Fruit fly (Drosophila melanogaster): ENCODE results near the gene CCT4.
A peak's percentile ranks its signal among the peaks of the same experiment; 100 is the strongest.

The CCT4 gene

dm6 chr2L:12720430-12721396 lies 28.0 kb upstream of the CCT4 start (continued):
- peak; percentile 12 for TF ChIP-seq CG13624 (GFP tag; optimal IDR thresholded peaks at IDR 0.05)
- no peak for TF ChIP-seq chm (GFP tag; IDR thresholded peaks at IDR 0.05)
- TF ChIP-seq unc-4 (GFP tag; IDR thresholded peaks at IDR 0.05; ENCODE audit: partially characterized antibody): no peak
- no peak for TF ChIP-seq Spps (tag; optimal IDR thresholded peaks at IDR 0.05)
- peak; percentile 30; the same call in 2 of the 3 replicates for TF ChIP-seq Mrtf (GFP tag; IDR thresholded peaks at IDR 0.05)
- no peak for TF ChIP-seq ken (GFP tag; IDR thresholded peaks at IDR 0.05)
- TF ChIP-seq CG8944 (GFP tag; optimal IDR thresholded peaks at IDR 0.05): no peak
- peak; percentile 24 for TF ChIP-seq Hmx (GFP tag; optimal IDR thresholded peaks at IDR 0.05)
- TF ChIP-seq ham (GFP tag; IDR thresholded peaks at IDR 0.05): no peak
- peak; percentile 30 for TF ChIP-seq Sox102F (GFP tag; optimal IDR thresholded peaks at IDR 0.05)
- TF ChIP-seq CG2678 (tag; optimal IDR thresholded peaks at IDR 0.05): peak; percentile 78
- TF ChIP-seq CG14860 (GFP tag; IDR thresholded peaks at IDR 0.05; ENCODE audit: partially characterized antibody): no peak
- TF ChIP-seq Ptx1 (GFP tag; IDR thresholded peaks at IDR 0.05): 0 out of 2 replicates have a peak, but pooled peaks have one; percentile 43
- TF ChIP-seq sob (GFP tag; IDR thresholded peaks at IDR 0.05): peak; percentile 60
- no peak for TF ChIP-seq CG7271 (tag; optimal IDR thresholded peaks at IDR 0.05)
- TF ChIP-seq sd (tag; optimal IDR thresholded peaks at IDR 0.05): peak; percentile 48
- no peak for TF ChIP-seq Gsc (GFP tag; IDR thresholded peaks at IDR 0.05)
- TF ChIP-seq bsh (GFP tag; optimal IDR thresholded peaks at IDR 0.05): peak in 1 of 2 experiments; percentile 17
- no peak; the same call in 1 of the 2 replicates for TF ChIP-seq Awh (GFP tag; IDR thresholded peaks at IDR 0.05)
- TF ChIP-seq CG11093 (GFP tag; IDR thresholded peaks at IDR 0.05): 0 out of 3 replicates have a peak, but pooled peaks have one; percentile 38
- TF ChIP-seq gce (GFP tag; IDR thresholded peaks at IDR 0.05): no peak
- TF ChIP-seq CG13775 (GFP tag; optimal IDR thresholded peaks at IDR 0.05): no peak
- TF ChIP-seq YL-1 (GFP tag; optimal IDR thresholded peaks at IDR 0.05): no peak
- TF ChIP-seq CG10267 (tag; optimal IDR thresholded peaks at IDR 0.05): peak; percentile 39
- TF ChIP-seq CG30431 (GFP tag; optimal IDR thresholded peaks at IDR 0.05): no peak
- TF ChIP-seq Gug (GFP tag; IDR thresholded peaks at IDR 0.05): peak; percentile 67; the same call in 3 of the 4 replicates
- TF ChIP-seq Six4 (GFP tag; optimal IDR thresholded peaks at IDR 0.05): no peak
- TF ChIP-seq tio (GFP tag; optimal IDR thresholded peaks at IDR 0.05): no peak
- TF ChIP-seq HmgZ (tag; optimal IDR thresholded peaks at IDR 0.05): peak; percentile 32
- TF ChIP-seq ase (GFP tag; IDR thresholded peaks at IDR 0.05): peak; percentile 49; the same call in 1 of the 3 replicates
- no peak for TF ChIP-seq CG8478 (optimal IDR thresholded peaks at IDR 0.05)
- no peak for TF ChIP-seq CG5953 (GFP tag; IDR thresholded peaks at IDR 0.05)
- TF ChIP-seq NC2β (GFP tag; optimal IDR thresholded peaks at IDR 0.05): no peak
- peak; percentile 28 for TF ChIP-seq Dip3 (GFP tag; optimal IDR thresholded peaks at IDR 0.05)
- peak; percentile 14 for TF ChIP-seq Mad (GFP tag; optimal IDR thresholded peaks at IDR 0.05)
- no peak for TF ChIP-seq CG3407 (GFP tag; optimal IDR thresholded peaks at IDR 0.05)
- no peak for TF ChIP-seq CG11723 (GFP tag; optimal IDR thresholded peaks at IDR 0.05)
- no peak for TF ChIP-seq zf30C (GFP tag; optimal IDR thresholded peaks at IDR 0.05)
- no peak for TF ChIP-seq CG12299 (tag; optimal IDR thresholded peaks at IDR 0.05)
- peak; percentile 50 for TF ChIP-seq CG10979 (tag; optimal IDR thresholded peaks at IDR 0.05)
- TF ChIP-seq pnt (GFP tag; optimal IDR thresholded peaks at IDR 0.05): peak; percentile 10
- TF ChIP-seq bbx (GFP tag; IDR thresholded peaks at IDR 0.05; ENCODE audit: partially characterized antibody): peak; percentile 11; the same call in 1 of the 2 replicates
- TF ChIP-seq CG4328 (GFP tag; optimal IDR thresholded peaks at IDR 0.05): peak; percentile 29
- peak; percentile 49 for TF ChIP-seq CG10209 (GFP tag; optimal IDR thresholded peaks at IDR 0.05)
- TF ChIP-seq NfI (GFP tag; optimal IDR thresholded peaks at IDR 0.05): peak; percentile 17
- TF ChIP-seq usp (GFP tag; optimal IDR thresholded peaks at IDR 0.05): no peak
- TF ChIP-seq dati (GFP tag; IDR thresholded peaks at IDR 0.05): no peak
- no peak for TF ChIP-seq CG1647 (GFP tag; optimal IDR thresholded peaks at IDR 0.05)
- TF ChIP-seq seq (GFP tag; IDR thresholded peaks at IDR 0.05): no peak; the same call in 1 of the 2 replicates

Data from whole organism, embryonic.